Worm (Caenorhabditis elegans) whole organism, mixed stage, embryonic: ENCODE results near the gene dhs-23.

Experiments used
- blmp-1 ChIP-seq: fragments of 150-350 bp; optimal IDR thresholded peaks from 2 replicates; lab custom pipeline; 2014; ENCODE audit warnings: missing biosample characterization, missing genetic modification characterization
- ceh-43 ChIP-seq: fragments of 200-800 bp; sonication (Bioruptor generic); optimal IDR thresholded peaks from 2 replicates; lab custom pipeline; 2018; ENCODE audit warnings: mild to moderate bottlenecking, missing genetic modification characterization, moderate library complexity, missing compliant biosample characterization
- ces-1 ChIP-seq: fragments of 150-350 bp; optimal IDR thresholded peaks from 2 replicates; lab custom pipeline; 2014; ENCODE audit warnings: missing biosample characterization, missing genetic modification reagents, missing genetic modification characterization
- elt-3 ChIP-seq: fragments of 150-350 bp; optimal IDR thresholded peaks from 2 replicates; lab custom pipeline; 2014; ENCODE audit warnings: missing biosample characterization, missing genetic modification characterization
- lsy-2 ChIP-seq: fragments of 150-350 bp; optimal IDR thresholded peaks from 2 replicates; lab custom pipeline; 2014; ENCODE audit warnings: missing biosample characterization, missing genetic modification characterization
- nhr-12 ChIP-seq: fragments of 150-350 bp; optimal IDR thresholded peaks from 2 replicates; lab custom pipeline; 2014; ENCODE audit warnings: missing biosample characterization, missing genetic modification characterization
- nhr-237 ChIP-seq: fragments of 150-350 bp; optimal IDR thresholded peaks from 2 replicates; lab custom pipeline; 2014; ENCODE audit warnings: missing biosample characterization, missing genetic modification characterization
- nhr-28 ChIP-seq: fragments of 150-350 bp; optimal IDR thresholded peaks from 2 replicates; lab custom pipeline; 2014; ENCODE audit warnings: missing biosample characterization, missing genetic modification characterization
- nhr-76 ChIP-seq: sonication (generic microtip); optimal IDR thresholded peaks from 2 replicates; lab custom pipeline; 2017; ENCODE audit warnings: missing biosample characterization, missing genetic modification characterization
- pha-4 ChIP-seq: fragments of 150-350 bp; optimal IDR thresholded peaks from 2 replicates; lab custom pipeline; 2018; ENCODE audit warnings: missing biosample characterization, missing genetic modification reagents, missing genetic modification characterization
- snpc-4 ChIP-seq: fragments of 150-350 bp; optimal IDR thresholded peaks from 2 replicates; lab custom pipeline; 2014; ENCODE audit warnings: missing biosample characterization, missing genetic modification characterization
- unc-120 ChIP-seq: sonication (generic microtip); optimal IDR thresholded peaks from 2 replicates; lab custom pipeline; 2017; ENCODE audit warnings: missing genetic modification characterization, missing compliant biosample characterization; ENCODE audit not compliant: poor library complexity, severe bottlenecking
- ztf-11 ChIP-seq: fragments of 150-350 bp; optimal IDR thresholded peaks from 2 replicates; lab custom pipeline; 2014; ENCODE audit warnings: missing biosample characterization, missing genetic modification characterization

- no peak for TF ChIP-seq unc-120 (tag; lab: Kevin White, UChicago)
- TF ChIP-seq lsy-2 (tag; lab: Kevin White, UChicago), result no peak
- no peak for TF ChIP-seq nhr-28 (tag; lab: Kevin White, UChicago)
- no peak for TF ChIP-seq snpc-4 (tag; lab: Kevin White, UChicago)
- TF ChIP-seq nhr-76 (tag; lab: Kevin White, UChicago), result no peak
- TF ChIP-seq nhr-12 (tag; lab: Kevin White, UChicago), result no peak
- TF ChIP-seq ces-1 (GFP tag; lab: Kevin White, UChicago), result no peak
- TF ChIP-seq nhr-237 (tag; lab: Kevin White, UChicago), result no peak
- no peak for TF ChIP-seq pha-4 (tag; lab: Kevin White, UChicago)
- TF ChIP-seq ztf-11 (tag; lab: Kevin White, UChicago), result no peak
- TF ChIP-seq elt-3 (tag; lab: Kevin White, UChicago), result no peak
- TF ChIP-seq ceh-43, result no peak
- no peak for TF ChIP-seq blmp-1 (tag; lab: Kevin White, UChicago)
These were observed 18.8 kb downstream of the dhs-23 start, which contains the start of the genes T06E6.15 and sri-7 for ce11 chrV:15399691-15400377.
